Worm (Caenorhabditis elegans): Measurements from ENCODE around the gene iff-1.
A peak's percentile ranks its signal among the peaks of the same experiment; 100 is the strongest.

The iff-1 gene

ce11 chrIII:9747133-9747532 is at the start of gene iff-1, which contains the start of gene cdk-1:
TSS of gene iff-1 (minus strand) at chrIII:9747193.
TSS of gene cdk-1 (plus strand) at chrIII:9747472.
- peak; percentile 8 for TF ChIP-seq ceh-31 (tag; optimal IDR thresholded peaks at IDR 0.05)
- peak; percentile 1 for TF ChIP-seq unc-42 (tag; optimal IDR thresholded peaks at IDR 0.05)
- peak; percentile 12 for TF ChIP-seq nfya-1 (tag; optimal IDR thresholded peaks at IDR 0.05)
- no peak for TF ChIP-seq npax-4 (tag; optimal IDR thresholded peaks at IDR 0.05)
- no peak for TF ChIP-seq F13H6.1 (tag; optimal IDR thresholded peaks at IDR 0.05)

DNA sequence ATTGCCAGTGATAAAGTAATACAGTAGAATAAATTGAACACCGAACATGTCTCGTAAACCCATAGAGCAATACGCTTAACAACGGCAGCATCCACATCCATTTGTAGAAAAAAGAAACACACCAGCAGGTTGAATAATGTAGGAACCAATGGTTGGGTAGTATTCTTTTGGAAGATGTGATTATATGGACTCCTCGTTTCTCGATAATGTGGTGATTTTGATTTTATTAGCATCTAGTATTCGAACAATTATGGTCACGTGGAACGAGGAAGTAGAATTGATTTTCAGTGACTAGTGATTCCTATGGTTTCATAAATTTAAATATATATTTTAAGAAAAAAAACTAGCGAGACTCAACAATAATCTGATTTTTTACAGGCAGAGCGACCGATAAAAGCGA is 49.5 kb upstream of the iff-1 start, which contains the start of gene srxa-10:
Gene srxa-10 (minus strand): TSS at position 101 of the 400 bp plus-strand sequence.
- TF ChIP-seq ahr-1 (tag; optimal IDR thresholded peaks at IDR 0.05), result no peak
- no peak for TF ChIP-seq K09A11.1 (tag; optimal IDR thresholded peaks at IDR 0.05; ENCODE audit: insufficient read depth)
- TF ChIP-seq che-1 (tag; optimal IDR thresholded peaks at IDR 0.05), result no peak
- no peak for TF ChIP-seq unc-42 (tag; optimal IDR thresholded peaks at IDR 0.05)
- TF ChIP-seq zip-5 (tag; optimal IDR thresholded peaks at IDR 0.05), result no peak
- no peak for TF ChIP-seq pha-4 (tag; optimal IDR thresholded peaks at IDR 0.05)

- no peak for TF ChIP-seq tbx-7 (tag; optimal IDR thresholded peaks at IDR 0.05)
- TF ChIP-seq madf-2 (tag; optimal IDR thresholded peaks at IDR 0.05), result no peak
- TF ChIP-seq nhr-11 (tag; optimal IDR thresholded peaks at IDR 0.05), result no peak
- TF ChIP-seq nhr-232 (tag; optimal IDR thresholded peaks at IDR 0.05), result no peak
- no peak for TF ChIP-seq elt-4 (tag; optimal IDR thresholded peaks at IDR 0.05)
- no peak for TF ChIP-seq odd-2 (tag; optimal IDR thresholded peaks at IDR 0.05)
- TF ChIP-seq ceh-24 (tag; optimal IDR thresholded peaks at IDR 0.05), result no peak
- TF ChIP-seq ceh-2 (tag; optimal IDR thresholded peaks at IDR 0.05), result no peak
- TF ChIP-seq ahr-1 (tag; optimal IDR thresholded peaks at IDR 0.05), result no peak
- TF ChIP-seq hlh-30 (tag; optimal IDR thresholded peaks at IDR 0.05; ENCODE audit: insufficient read depth), result no peak
- TF ChIP-seq syd-9 (tag; optimal IDR thresholded peaks at IDR 0.05), result no peak
- no peak for TF ChIP-seq unc-3 (GFP tag; conservative IDR thresholded peaks at IDR 0.05)
- TF ChIP-seq unc-3 (tag; optimal IDR thresholded peaks at IDR 0.05), result no peak
- no peak for TF ChIP-seq ceh-14 (tag; optimal IDR thresholded peaks at IDR 0.05)
- no peak for TF ChIP-seq hlh-13 (GFP tag; optimal IDR thresholded peaks at IDR 0.05)
- TF ChIP-seq lin-11 (tag; optimal IDR thresholded peaks at IDR 0.05), result no peak
- no peak for TF ChIP-seq ceh-6 (GFP tag; optimal IDR thresholded peaks at IDR 0.05)
- no peak for TF ChIP-seq ztf-16 (tag; optimal IDR thresholded peaks at IDR 0.05)
- no peak for TF ChIP-seq ceh-9 (tag; optimal IDR thresholded peaks at IDR 0.05)
- TF ChIP-seq mec-3 (tag; optimal IDR thresholded peaks at IDR 0.05; ENCODE audit: borderline replicate concordance), result no peak
- no peak for TF ChIP-seq fax-1 (tag; optimal IDR thresholded peaks at IDR 0.05)
Observed at ce11 chrIII:9793592-9794417, 46.8 kb upstream of the iff-1 start, which contains the start of the genes R10E11.9 and mcm-6. TSS of gene R10E11.9 (minus strand) at chrIII:9793642. TSS of gene mcm-6 (plus strand) at chrIII:9794367.

ce11 chrIII:9789607-9790073 is 42.6 kb upstream of the iff-1 start, which contains the start of gene R10E11.5:
TSS of gene R10E11.5 (minus strand) at chrIII:9789657.
- TF ChIP-seq nfya-1 (tag; optimal IDR thresholded peaks at IDR 0.05) (peak; percentile 51), nhr-232 (tag; optimal IDR thresholded peaks at IDR 0.05) (no peak)

ce11 chrIII:9789083-9789482 is 42.1 kb upstream of the iff-1 start:
- TF ChIP-seq sox-2 (GFP tag; IDR thresholded peaks at IDR 0.05) (no peak), nfya-1 (tag; optimal IDR thresholded peaks at IDR 0.05) (peak; percentile 84)
